Worm (Caenorhabditis elegans): ENCODE results near the gene aps-1.

ce11 chrV:6022076-6022475 is 4.3 kb downstream of the aps-1 start:
- no peak for TF ChIP-seq dao-5 (tag; optimal IDR thresholded peaks at IDR 0.05)
- no peak for TF ChIP-seq him-1 (tag; optimal IDR thresholded peaks at IDR 0.05)
- no peak for TF ChIP-seq W03F9.2 (tag; optimal IDR thresholded peaks at IDR 0.05)
